Worm (Caenorhabditis elegans) whole organism, L4/young adult: ENCODE results near the gene nhr-46.

ENCODE experiments used
- W03F9.2 ChIP-seq: fragments of 150-350 bp; optimal IDR thresholded peaks from 2 replicates; lab custom pipeline; 2014; ENCODE audit warnings: missing biosample characterization, missing genetic modification characterization
- him-1 ChIP-seq: sonication (generic microtip); optimal IDR thresholded peaks from 2 replicates; lab custom pipeline; 2016; ENCODE audit warnings: missing genotype, missing genetic modification reagents, missing genetic modification characterization, missing compliant biosample characterization

ce11 chrIV:5764392-5764791, 6.7 kb upstream of the nhr-46 start:
- TF ChIP-seq him-1 (tag; lab: Kevin White, UChicago) (no peak), W03F9.2 (tag; lab: Kevin White, UChicago) (no peak)
